Worm (Caenorhabditis elegans): ENCODE results near the gene Y75B8A.8.
"Not testable (repeated sequence)": the region's sequence is repeated elsewhere in the genome, so short reads cannot be mapped to it uniquely, and the experiment has no call there.

Gene Y75B8A.8

ce11 chrIII:12159208-12159607 is 1.4 kb upstream of the Y75B8A.8 start:
- TF ChIP-seq hmbx-1 (tag; optimal IDR thresholded peaks at IDR 0.05) (no peak), ama-1 (optimal IDR thresholded peaks at IDR 0.05) (no peak), scrt-1 (GFP tag; IDR thresholded peaks at IDR 0.05) (0 out of 2 replicates have a peak, but pooled peaks have one; percentile 26), flt-1 (GFP tag; IDR thresholded peaks at IDR 0.05) (no peak), hmg-4 (GFP tag; optimal IDR thresholded peaks at IDR 0.05) (no peak), B0310.2 (tag; optimal IDR thresholded peaks at IDR 0.05) (no peak), tbx-37 (GFP tag; conservative IDR thresholded peaks at IDR 0.05) (no peak)

DNA sequence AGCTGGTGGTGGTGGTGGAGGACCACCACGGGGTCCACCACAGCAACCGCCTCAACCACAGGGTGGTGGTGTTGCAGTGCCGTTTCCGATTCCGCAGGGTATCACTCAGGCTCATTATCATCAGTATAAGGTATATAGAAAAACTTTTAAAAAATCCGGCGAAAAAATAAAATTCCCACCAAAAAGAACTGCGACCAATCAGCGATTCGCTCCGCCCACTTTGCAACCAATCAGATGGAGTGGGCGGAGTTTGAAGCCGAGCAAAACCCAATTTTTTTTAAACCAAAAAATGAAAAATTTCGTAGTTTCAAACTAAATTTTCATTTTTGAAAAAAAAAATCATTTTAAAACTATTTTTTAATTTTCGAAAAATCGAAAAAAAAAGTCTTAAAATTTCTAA is 371 bp downstream of the Y75B8A.8 start:
- TF ChIP-seq ceh-13 (GFP tag; optimal IDR thresholded peaks at IDR 0.05) = no peak
- no peak for TF ChIP-seq tra-4 (tag; optimal IDR thresholded peaks at IDR 0.05)

ce11 chrIII:12164414-12164813 is 3.9 kb downstream of the Y75B8A.8 start:
- TF ChIP-seq hmg-4 (GFP tag; optimal IDR thresholded peaks at IDR 0.05) = no peak
- no peak for TF ChIP-seq sea-1 (GFP tag; conservative IDR thresholded peaks at IDR 0.05)
- TF ChIP-seq ama-1 (optimal IDR thresholded peaks at IDR 0.05) = no peak
- no peak for TF ChIP-seq hmbx-1 (tag; optimal IDR thresholded peaks at IDR 0.05)
- no peak for TF ChIP-seq flt-1 (GFP tag; IDR thresholded peaks at IDR 0.05)
- no peak for TF ChIP-seq hnd-1 (tag; optimal IDR thresholded peaks at IDR 0.05)
- no peak for TF ChIP-seq tbx-11 (GFP tag; IDR thresholded peaks at IDR 0.05)
- no peak for TF ChIP-seq pes-1 (GFP tag; IDR thresholded peaks at IDR 0.05)

DNA sequence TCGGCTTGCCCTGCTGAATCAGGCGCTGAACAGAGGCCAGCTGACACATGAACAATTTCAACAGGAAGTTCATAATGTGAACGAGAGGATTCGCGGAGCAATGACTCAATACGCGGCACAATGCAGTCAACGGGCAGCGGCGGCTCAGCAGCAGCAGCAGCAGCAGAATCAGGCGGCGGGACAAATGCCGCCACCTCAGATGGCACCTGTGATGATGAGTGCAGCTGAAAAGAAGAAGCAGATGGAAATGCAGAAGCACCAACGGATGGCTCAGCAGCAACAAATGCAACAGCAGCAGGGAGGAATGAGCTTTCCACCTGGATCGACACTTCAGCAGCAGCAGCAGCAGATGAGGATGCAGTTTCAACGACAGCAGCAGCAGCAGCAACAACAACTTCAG is 4.7 kb downstream of the Y75B8A.8 start:
- no peak for TF ChIP-seq flt-1 (GFP tag; IDR thresholded peaks at IDR 0.05)
- TF ChIP-seq ceh-36 (tag; optimal IDR thresholded peaks at IDR 0.05) = no peak
- no peak for TF ChIP-seq scrt-1 (GFP tag; IDR thresholded peaks at IDR 0.05)
- no peak for TF ChIP-seq hnd-1 (tag; optimal IDR thresholded peaks at IDR 0.05)
- no peak for TF ChIP-seq pes-1 (GFP tag; IDR thresholded peaks at IDR 0.05)

ce11 chrIII:12167030-12167429 is 6.5 kb downstream of the Y75B8A.8 start:
- no peak for TF ChIP-seq ceh-36 (tag; optimal IDR thresholded peaks at IDR 0.05)

ce11 chrIII:12177145-12177544 is 16.6 kb downstream of the Y75B8A.8 start, which contains the start of gene gly-11:
gly-11 (minus strand) TSS chrIII:12177245.
- TF ChIP-seq F13C5.2 (tag; optimal IDR thresholded peaks at IDR 0.05); flt-1 (GFP tag; IDR thresholded peaks at IDR 0.05); hnd-1 (tag; optimal IDR thresholded peaks at IDR 0.05): not testable (repeated sequence)

DNA sequence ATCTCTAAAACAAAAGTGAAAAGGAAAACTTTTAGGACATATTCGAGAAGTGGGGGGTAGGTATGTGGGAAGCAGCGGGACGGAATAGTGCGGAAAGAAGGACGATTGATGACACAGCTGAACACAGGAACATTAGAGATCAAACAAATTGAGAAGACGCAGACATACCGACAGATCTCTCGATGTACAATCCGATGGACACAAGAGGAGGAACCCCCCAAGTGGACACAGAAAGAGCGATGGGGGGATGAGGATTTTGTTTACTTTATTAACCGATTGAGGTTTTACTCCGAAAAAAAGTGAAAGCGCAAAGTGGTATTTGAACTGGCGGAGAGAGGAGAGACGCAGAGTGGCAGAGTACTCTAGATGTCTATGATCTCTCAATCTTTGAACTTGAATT is 17.6 kb downstream of the Y75B8A.8 start:
- TF ChIP-seq tra-4 (tag; optimal IDR thresholded peaks at IDR 0.05) (no peak), ama-1 (optimal IDR thresholded peaks at IDR 0.05) (no peak), tbx-37 (GFP tag; conservative IDR thresholded peaks at IDR 0.05) (no peak), ceh-36 (tag; optimal IDR thresholded peaks at IDR 0.05) (no peak), aly-1 (tag; optimal IDR thresholded peaks at IDR 0.05) (no peak), F13C5.2 (tag; optimal IDR thresholded peaks at IDR 0.05) (peak; percentile 6)

DNA sequence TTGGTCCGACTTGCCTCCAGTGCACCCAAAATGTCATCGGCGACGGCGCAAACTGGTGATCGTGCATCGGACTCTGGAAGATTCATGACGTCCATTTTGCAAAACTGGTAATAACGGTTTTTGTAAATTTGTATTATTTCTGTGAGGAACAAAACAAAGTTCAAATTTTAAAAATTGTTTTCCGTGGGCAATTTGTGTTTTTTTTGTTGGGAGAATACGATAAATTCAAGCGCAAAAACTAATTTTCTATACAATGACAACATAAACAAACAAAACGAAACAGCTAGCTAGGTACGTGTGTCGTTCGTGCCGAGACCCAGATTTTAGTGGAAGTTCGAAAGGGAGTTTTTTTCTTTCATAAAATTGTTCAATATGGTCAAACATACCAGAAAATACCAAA is 22.4 kb downstream of the Y75B8A.8 start, which contains the start of gene Y75B8A.10:
Gene Y75B8A.10, minus strand, starts transcription at position 101 of the 400 bp plus-strand sequence.
- TF ChIP-seq flt-1 (GFP tag; IDR thresholded peaks at IDR 0.05) (no peak), scrt-1 (GFP tag; IDR thresholded peaks at IDR 0.05) (no peak), aly-1 (tag; optimal IDR thresholded peaks at IDR 0.05) (no peak), ets-7 (tag; optimal IDR thresholded peaks at IDR 0.05) (no peak), hnd-1 (tag; optimal IDR thresholded peaks at IDR 0.05) (no peak), tra-4 (tag; optimal IDR thresholded peaks at IDR 0.05) (no peak), ama-1 (optimal IDR thresholded peaks at IDR 0.05) (no peak), hmg-4 (GFP tag; optimal IDR thresholded peaks at IDR 0.05) (no peak), tbx-11 (GFP tag; IDR thresholded peaks at IDR 0.05) (no peak), F13C5.2 (tag; optimal IDR thresholded peaks at IDR 0.05) (no peak), sea-1 (GFP tag; conservative IDR thresholded peaks at IDR 0.05) (no peak), B0310.2 (tag; optimal IDR thresholded peaks at IDR 0.05) (no peak), tbx-37 (GFP tag; conservative IDR thresholded peaks at IDR 0.05) (no peak), ceh-36 (tag; optimal IDR thresholded peaks at IDR 0.05) (no peak), hmbx-1 (tag; optimal IDR thresholded peaks at IDR 0.05) (no peak), ceh-13 (GFP tag; optimal IDR thresholded peaks at IDR 0.05) (no peak), pes-1 (GFP tag; IDR thresholded peaks at IDR 0.05) (no peak)

DNA sequence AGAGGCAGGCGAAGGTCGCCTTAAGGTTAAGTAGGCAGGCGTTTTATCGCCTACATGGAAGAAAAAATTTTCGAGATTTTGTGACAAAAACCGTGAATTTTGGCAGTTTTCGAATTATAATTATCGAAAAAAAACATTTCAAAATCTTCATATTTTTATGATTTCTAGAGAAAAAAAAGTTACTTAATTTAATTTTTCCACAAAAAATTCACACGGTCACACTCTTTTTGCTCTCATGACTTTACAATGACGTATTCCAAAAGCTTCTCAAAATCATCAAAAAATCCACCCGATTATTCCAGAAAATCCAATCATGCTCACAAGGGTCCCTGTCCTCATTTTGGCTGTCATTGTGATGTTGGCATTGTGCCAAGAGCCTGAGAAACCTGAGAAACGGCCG is 25.6 kb downstream of the Y75B8A.8 start, which contains the start of gene lury-1:
Gene lury-1, plus strand, starts transcription at position 301 of the 400 bp plus-strand sequence.
- no peak for TF ChIP-seq ceh-13 (GFP tag; optimal IDR thresholded peaks at IDR 0.05)
- no peak for TF ChIP-seq hmbx-1 (tag; optimal IDR thresholded peaks at IDR 0.05)
- TF ChIP-seq ama-1 (optimal IDR thresholded peaks at IDR 0.05) = no peak
- TF ChIP-seq hmg-4 (GFP tag; optimal IDR thresholded peaks at IDR 0.05) = no peak
- no peak for TF ChIP-seq flt-1 (GFP tag; IDR thresholded peaks at IDR 0.05)
- TF ChIP-seq hnd-1 (tag; optimal IDR thresholded peaks at IDR 0.05) = no peak
- TF ChIP-seq ets-7 (tag; optimal IDR thresholded peaks at IDR 0.05) = no peak
- TF ChIP-seq tbx-11 (GFP tag; IDR thresholded peaks at IDR 0.05) = no peak
- no peak for TF ChIP-seq tra-4 (tag; optimal IDR thresholded peaks at IDR 0.05)
- no peak for TF ChIP-seq aly-1 (tag; optimal IDR thresholded peaks at IDR 0.05)
- no peak for TF ChIP-seq B0310.2 (tag; optimal IDR thresholded peaks at IDR 0.05)
- no peak for TF ChIP-seq F13C5.2 (tag; optimal IDR thresholded peaks at IDR 0.05)

All from whole organism, early embryonic.